Fruit fly (Drosophila melanogaster) whole organism, pupa: ENCODE measurements around the gene CG33639.

Experiments
- CG14655 ChIP-seq: fragments of 200-800 bp; sonication (Bioruptor generic); optimal IDR thresholded peaks from 3 replicates; lab custom pipeline; 2017; ENCODE audit warnings: mild to moderate bottlenecking, missing biosample characterization, missing genetic modification reagents, missing genetic modification characterization
- CG15710 ChIP-seq: fragments of 200-800 bp; sonication (Bioruptor generic); optimal IDR thresholded peaks from 2 replicates; lab custom pipeline; 2018; ENCODE audit warnings: missing biosample characterization, mild to moderate bottlenecking, missing genetic modification characterization, moderate library complexity
- CG32121 ChIP-seq: fragments of 200-800 bp; sonication (Bioruptor generic); IDR thresholded peaks from 2 replicates; pipeline ENCODE4 v1.3.6; 2022; ENCODE audit warnings: missing biosample characterization, missing genetic modification characterization
- CG34367 ChIP-seq: fragments of 200-800 bp; sonication (Bioruptor generic); optimal IDR thresholded peaks from 2 replicates; lab custom pipeline; 2018; ENCODE audit warnings: missing biosample characterization, mild to moderate bottlenecking, missing genetic modification characterization
- CG8159 ChIP-seq: fragments of 200-800 bp; sonication (Bioruptor generic); optimal IDR thresholded peaks from 3 replicates; lab custom pipeline; 2018; ENCODE audit warnings: missing biosample characterization, mild to moderate bottlenecking, missing genetic modification characterization, moderate library complexity
- CG8301 ChIP-seq: fragments of 200-800 bp; sonication (Bioruptor generic); optimal IDR thresholded peaks from 2 replicates; lab custom pipeline; 2018; ENCODE audit warnings: missing biosample characterization, mild to moderate bottlenecking, missing genetic modification characterization
- CG9948 ChIP-seq: fragments of 200-800 bp; sonication (Bioruptor generic); optimal IDR thresholded peaks from 2 replicates; lab custom pipeline; 2018; ENCODE audit warnings: missing biosample characterization, mild to moderate bottlenecking, missing genetic modification characterization, moderate library complexity
- EcR ChIP-seq: fragments of 200-800 bp; sonication (Bioruptor generic); optimal IDR thresholded peaks from 3 replicates; lab custom pipeline; 2019; ENCODE audit warnings: missing biosample characterization, missing genetic modification characterization, mild to moderate bottlenecking, moderate library complexity, missing genetic modification reagents
- Ets98B ChIP-seq: fragments of 200-800 bp; sonication (Bioruptor generic); IDR thresholded peaks from 2 replicates; pipeline ENCODE4 v1.3.6; 2022; ENCODE audit warnings: missing biosample characterization, missing genetic modification characterization
- Pif1A ChIP-seq: fragments of 200-800 bp; sonication (Bioruptor generic); optimal IDR thresholded peaks from 3 replicates; lab custom pipeline; 2016; ENCODE audit warnings: missing biosample characterization, missing genetic modification characterization
- Snoo ChIP-seq: fragments of 200-800 bp; sonication (Bioruptor generic); optimal IDR thresholded peaks from 3 replicates; lab custom pipeline; 2017; ENCODE audit warnings: missing biosample characterization, mild to moderate bottlenecking, missing genetic modification characterization, inconsistent platforms
- fd96Ca ChIP-seq: fragments of 200-800 bp; sonication (Bioruptor generic); IDR thresholded peaks from 3 replicates; pipeline ENCODE4 v1.3.6; 2022; ENCODE audit warnings: missing biosample characterization, missing genetic modification characterization
- gl ChIP-seq: fragments of 200-800 bp; sonication (Bioruptor generic); optimal IDR thresholded peaks from 2 replicates; lab custom pipeline; 2018; ENCODE audit warnings: missing biosample characterization, mild to moderate bottlenecking, missing genetic modification characterization
- rn ChIP-seq: fragments of 200-800 bp; sonication (Bioruptor generic); IDR thresholded peaks from 2 replicates; pipeline ENCODE4 v1.3.6; 2022; ENCODE audit warnings: missing biosample characterization, missing genetic modification characterization

DNA sequence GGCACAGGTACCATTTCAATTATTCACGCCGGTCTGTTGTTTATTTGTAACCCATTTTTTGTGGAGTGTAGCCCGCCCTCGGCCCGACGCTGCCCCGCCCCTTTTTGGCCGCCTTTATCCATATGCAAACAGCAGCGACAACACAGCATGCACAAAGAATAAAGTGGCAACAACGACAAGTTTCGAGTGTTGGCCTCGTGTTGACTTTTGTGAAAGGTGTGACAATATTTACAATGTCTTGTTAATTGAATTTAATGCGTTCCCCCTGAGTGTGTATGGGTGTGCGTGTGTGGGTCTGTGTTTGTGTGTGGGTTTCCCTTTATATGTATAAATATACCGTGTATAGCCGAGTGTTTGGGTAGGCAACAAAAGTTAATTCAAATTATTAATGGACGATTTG is 12.0 kb upstream of the CG33639 start:
- no peak for TF ChIP-seq CG32121 (GFP tag; lab: Robert Waterston, UW)
- no peak for TF ChIP-seq CG34367 (tag; lab: Kevin White, UChicago)
- no peak for TF ChIP-seq EcR (GFP tag; lab: Kevin White, UChicago)
- TF ChIP-seq Snoo: no peak
- no peak for TF ChIP-seq Pif1A (GFP tag; lab: Kevin White, UChicago)
- no peak for TF ChIP-seq Ets98B (GFP tag; lab: Robert Waterston, UW)
- TF ChIP-seq CG8159 (tag; lab: Kevin White, UChicago): no peak
- TF ChIP-seq rn: no peak
- no peak for TF ChIP-seq fd96Ca (GFP tag; lab: Robert Waterston, UW)
- TF ChIP-seq CG9948 (tag; lab: Kevin White, UChicago): no peak
- TF ChIP-seq gl: no peak
- no peak for TF ChIP-seq CG14655 (GFP tag; lab: Kevin White, UChicago)
- TF ChIP-seq CG15710 (tag; lab: Kevin White, UChicago): no peak
- TF ChIP-seq CG8301 (tag; lab: Kevin White, UChicago): no peak
